Worm (Caenorhabditis elegans) whole organism, L1 larva: ENCODE data around the gene fbxa-156.
"Not testable (repeated sequence)": the region's sequence is repeated elsewhere in the genome, so short reads cannot be mapped to it uniquely, and the experiment has no call there.

Source experiments
- C34B4.2 ChIP-seq: sonication (generic microtip); optimal IDR thresholded peaks from 2 replicates; lab custom pipeline; 2017; ENCODE audit warnings: mild to moderate bottlenecking, missing genetic modification characterization, missing compliant biosample characterization
- dpl-1 ChIP-seq, 3 experiments: fragments of 150-350 bp in 2 of 3; sonication (generic microtip) in 1 of 3; optimal IDR thresholded peaks; 2 replicates each; lab custom pipeline; 2014 to 2017; ENCODE audit warnings: missing biosample characterization in 3 of 3, missing genetic modification characterization in 3 of 3, missing genetic modification reagents in 3 of 3
- elt-2 ChIP-seq: sonication (generic microtip); optimal IDR thresholded peaks from 2 replicates; lab custom pipeline; 2016; ENCODE audit warnings: missing genetic modification characterization, mild to moderate bottlenecking, inconsistent platforms, missing compliant biosample characterization, missing genetic modification reagents
- elt-3 ChIP-seq, 6 experiments: fragments of 150-350 bp in 1 of 6; sonication (generic microtip); optimal IDR thresholded peaks; 2 replicates each; lab custom pipeline; 2017 to 2018; ENCODE audit warnings: missing biosample characterization in 6 of 6, missing genetic modification characterization in 6 of 6, inconsistent platforms in 1 of 6
- jun-1 ChIP-seq: fragments of 150-350 bp; optimal IDR thresholded peaks from 2 replicates; lab custom pipeline; 2014; ENCODE audit warnings: missing biosample characterization, missing genetic modification reagents, missing genetic modification characterization
- lin-13 ChIP-seq: fragments of 150-350 bp; optimal IDR thresholded peaks from 2 replicates; lab custom pipeline; 2014; ENCODE audit warnings: missing biosample characterization, missing genetic modification reagents, missing genetic modification characterization
- lir-3 ChIP-seq: sonication (generic microtip); optimal IDR thresholded peaks from 2 replicates; lab custom pipeline; 2016; ENCODE audit warnings: mild to moderate bottlenecking, missing genetic modification characterization, moderate library complexity, missing compliant biosample characterization; ENCODE audit not compliant: poor library complexity
- nhr-20 ChIP-seq: sonication (generic microtip); optimal IDR thresholded peaks from 2 replicates; lab custom pipeline; 2016; ENCODE audit warnings: mild to moderate bottlenecking, missing genetic modification characterization, missing compliant biosample characterization
- nhr-47 ChIP-seq: sonication (generic microtip); optimal IDR thresholded peaks from 2 replicates; lab custom pipeline; 2016; ENCODE audit warnings: mild to moderate bottlenecking, missing genetic modification characterization, moderate library complexity, missing compliant biosample characterization
- nhr-90 ChIP-seq: sonication (generic microtip); optimal IDR thresholded peaks from 2 replicates; lab custom pipeline; 2016; ENCODE audit warnings: mild to moderate bottlenecking, missing genetic modification characterization, missing compliant biosample characterization; ENCODE audit not compliant: poor library complexity
- snpc-4 ChIP-seq: fragments of 150-350 bp; optimal IDR thresholded peaks from 2 replicates; lab custom pipeline; 2014; ENCODE audit warnings: missing biosample characterization, missing genetic modification characterization
- sptf-1 ChIP-seq: fragments of 150-350 bp; optimal IDR thresholded peaks from 2 replicates; lab custom pipeline; 2014; ENCODE audit warnings: missing biosample characterization, missing genetic modification characterization
- xbp-1 ChIP-seq: sonication (generic microtip); optimal IDR thresholded peaks from 2 replicates; lab custom pipeline; 2016; ENCODE audit warnings: missing genetic modification characterization, missing compliant biosample characterization

- not testable (repeated sequence) for TF ChIP-seq C34B4.2 (tag; lab: Kevin White, UChicago); xbp-1 (tag; lab: Kevin White, UChicago); sptf-1 (tag; lab: Kevin White, UChicago); nhr-47 (tag; lab: Kevin White, UChicago); lir-3 (tag; lab: Kevin White, UChicago); jun-1 (tag; lab: Kevin White, UChicago); snpc-4 (tag; lab: Kevin White, UChicago); dpl-1 (GFP tag; optimal IDR thresholded peaks at IDR 0.05; lab: Kevin White, UChicago); elt-2; lin-13 (GFP tag; lab: Kevin White, UChicago); nhr-20 (tag; lab: Kevin White, UChicago); elt-3 (tag; optimal IDR thresholded peaks at IDR 0.05; lab: Kevin White, UChicago); nhr-90 (tag; lab: Kevin White, UChicago)
Measured at ce11 chrV:17924095-17925000, 27.8 kb upstream of the fbxa-156 start, which contains the start of gene usp-50.
